Worm (Caenorhabditis elegans) whole organism, young adult: ENCODE measurements around the gene R05G6.5.
A peak's percentile ranks its signal among the peaks of the same experiment; 100 is the strongest.

Experiments
- F23B12.7 ChIP-seq: sonication (generic microtip); optimal IDR thresholded peaks from 2 replicates; lab custom pipeline; 2017; ENCODE audit warnings: missing genetic modification characterization, mild to moderate bottlenecking, missing compliant biosample characterization, antibody characterized with exemption, moderate library complexity; ENCODE audit not compliant: insufficient read depth
- F37B4.10 ChIP-seq: fragments of 200-800 bp; sonication (Bioruptor generic); IDR thresholded peaks from 2 replicates; pipeline ENCODE4 v1.3.6; 2022; ENCODE audit warnings: missing genetic modification characterization, missing compliant biosample characterization
- F55B11.4 ChIP-seq: sonication (generic microtip); optimal IDR thresholded peaks from 2 replicates; lab custom pipeline; 2016; ENCODE audit warnings: missing compliant biosample characterization, missing genetic modification characterization, borderline replicate concordance; ENCODE audit not compliant: insufficient read depth
- F57A8.1 ChIP-seq: fragments of 200-800 bp; sonication (Bioruptor generic); optimal IDR thresholded peaks from 2 replicates; lab custom pipeline; 2018; ENCODE audit warnings: mild to moderate bottlenecking, missing genetic modification characterization, moderate library complexity, missing compliant biosample characterization
- K11D2.4 ChIP-seq: fragments of 200-800 bp; sonication (Bioruptor generic); IDR thresholded peaks from 2 replicates; pipeline ENCODE4 v1.3.6; 2022; ENCODE audit warnings: missing genetic modification reagents, missing genetic modification characterization, missing compliant biosample characterization
- K12H6.12 ChIP-seq: fragments of 200-800 bp; sonication (Bioruptor generic); optimal IDR thresholded peaks from 2 replicates; lab custom pipeline; 2018; ENCODE audit warnings: mild to moderate bottlenecking, missing genetic modification characterization, missing compliant biosample characterization
- T26A5.8 ChIP-seq: sonication (generic microtip); optimal IDR thresholded peaks from 2 replicates; lab custom pipeline; 2016; ENCODE audit warnings: missing genetic modification characterization, missing compliant biosample characterization
- Y53G8AR.9 ChIP-seq: fragments of 200-800 bp; sonication (Bioruptor generic); conservative IDR thresholded peaks from 2 replicates; pipeline ENCODE4 v1.3.6; 2022; ENCODE audit warnings: missing genetic modification reagents, missing genetic modification characterization, missing compliant biosample characterization
- ZK185.1 ChIP-seq: sonication (generic microtip); optimal IDR thresholded peaks from 2 replicates; lab custom pipeline; 2016; ENCODE audit warnings: mild to moderate bottlenecking, missing genetic modification characterization, missing compliant biosample characterization; ENCODE audit not compliant: poor library complexity, severe bottlenecking
- ama-1 ChIP-seq, 3 experiments: fragments of 150-350 bp in 1 of 3; sonication (generic microtip) in 2 of 3; optimal IDR thresholded peaks; 2 replicates each; lab custom pipeline; 2014 to 2018; ENCODE audit warnings: missing biosample characterization in 2 of 3, missing genetic modification characterization in 2 of 3, missing genetic modification reagents in 2 of 3
- atf-7 ChIP-seq: sonication (generic microtip); optimal IDR thresholded peaks from 2 replicates; lab custom pipeline; 2017; ENCODE audit warnings: mild to moderate bottlenecking, missing genetic modification characterization, missing compliant biosample characterization
- attf-3 ChIP-seq: fragments of 200-800 bp; sonication (Bioruptor generic); conservative IDR thresholded peaks from 2 replicates; pipeline ENCODE4 v1.3.6; 2022; ENCODE audit warnings: missing genetic modification reagents, missing genetic modification characterization, missing compliant biosample characterization
- attf-5 ChIP-seq: fragments of 200-800 bp; sonication (Bioruptor generic); optimal IDR thresholded peaks from 2 replicates; lab custom pipeline; 2018; ENCODE audit warnings: mild to moderate bottlenecking, missing genetic modification characterization, missing compliant biosample characterization
- cebp-2 ChIP-seq: fragments of 200-800 bp; sonication (Bioruptor generic); IDR thresholded peaks from 2 replicates; pipeline ENCODE4 v1.3.6; 2022; ENCODE audit warnings: missing genetic modification characterization, missing compliant biosample characterization
- ceh-100 ChIP-seq: fragments of 200-800 bp; sonication (Bioruptor generic); IDR thresholded peaks from 2 replicates; pipeline ENCODE4 v1.3.6; 2022; ENCODE audit warnings: missing genetic modification reagents, missing genetic modification characterization, missing compliant biosample characterization
- ceh-91 ChIP-seq: fragments of 200-800 bp; sonication (Bioruptor generic); IDR thresholded peaks from 2 replicates; pipeline ENCODE4 v1.3.6; 2022; ENCODE audit warnings: missing genetic modification reagents, missing genetic modification characterization, missing compliant biosample characterization
- egl-18 ChIP-seq: fragments of 200-800 bp; sonication (Bioruptor generic); IDR thresholded peaks from 2 replicates; pipeline ENCODE4 v1.3.6; 2022; ENCODE audit warnings: missing genetic modification reagents, missing genetic modification characterization, missing compliant biosample characterization
- ets-4 ChIP-seq: fragments of 200-800 bp; sonication (Bioruptor generic); optimal IDR thresholded peaks from 2 replicates; lab custom pipeline; 2018; ENCODE audit warnings: mild to moderate bottlenecking, missing genetic modification characterization, missing compliant biosample characterization
- fkh-3 ChIP-seq: sonication (generic microtip); optimal IDR thresholded peaks from 2 replicates; lab custom pipeline; 2016; ENCODE audit warnings: mild to moderate bottlenecking, missing genetic modification characterization, missing compliant biosample characterization
- him-1 ChIP-seq: sonication (generic microtip); optimal IDR thresholded peaks from 2 replicates; lab custom pipeline; 2016; ENCODE audit warnings: missing genotype, missing genetic modification reagents, missing genetic modification characterization, missing compliant biosample characterization
- hlh-12 ChIP-seq: sonication (generic microtip); optimal IDR thresholded peaks from 2 replicates; lab custom pipeline; 2016; ENCODE audit warnings: missing genetic modification characterization, missing compliant biosample characterization
- hlh-26 ChIP-seq: fragments of 200-800 bp; sonication (Bioruptor generic); conservative IDR thresholded peaks from 2 replicates; pipeline ENCODE4 v1.3.6; 2022; ENCODE audit warnings: missing genetic modification reagents, missing genetic modification characterization, missing compliant biosample characterization
- hmg-20 ChIP-seq: fragments of 200-800 bp; sonication (Bioruptor generic); IDR thresholded peaks from 2 replicates; pipeline ENCODE4 v1.3.6; 2022; ENCODE audit warnings: missing genetic modification reagents, missing genetic modification characterization, missing compliant biosample characterization
- hrde-1 ChIP-seq: sonication (generic microtip); optimal IDR thresholded peaks from 2 replicates; lab custom pipeline; 2016; ENCODE audit warnings: missing genetic modification characterization, mild to moderate bottlenecking, missing compliant biosample characterization, moderate library complexity, missing genotype, missing genetic modification reagents, borderline replicate concordance
- lin-26 ChIP-seq: fragments of 200-800 bp; sonication (Bioruptor generic); IDR thresholded peaks from 2 replicates; pipeline ENCODE4 v1.3.6; 2022; ENCODE audit warnings: missing genetic modification reagents, missing genetic modification characterization, missing compliant biosample characterization
- lin-35 ChIP-seq, 3 experiments: fragments of 150-350 bp in 2 of 3; sonication (generic microtip) in 1 of 3; optimal IDR thresholded peaks; 2 replicates each; lab custom pipeline; 2014 to 2018; ENCODE audit warnings: missing biosample characterization in 3 of 3, missing genetic modification characterization in 3 of 3, missing genetic modification reagents in 3 of 3
- lin-54 ChIP-seq: fragments of 200-800 bp; sonication (Bioruptor generic); optimal IDR thresholded peaks from 2 replicates; lab custom pipeline; 2018; ENCODE audit warnings: mild to moderate bottlenecking, missing genetic modification characterization, missing compliant biosample characterization
- mcd-1 ChIP-seq: fragments of 200-800 bp; sonication (Bioruptor generic); IDR thresholded peaks from 2 replicates; pipeline ENCODE4 v1.3.6; 2022; ENCODE audit warnings: missing genetic modification reagents, missing genetic modification characterization, missing compliant biosample characterization
- mxl-1 ChIP-seq: sonication (generic microtip); optimal IDR thresholded peaks from 2 replicates; lab custom pipeline; 2016; ENCODE audit warnings: missing genetic modification characterization, missing compliant biosample characterization
- nfya-2 ChIP-seq: fragments of 200-800 bp; sonication (Bioruptor generic); IDR thresholded peaks from 2 replicates; pipeline ENCODE4 v1.3.6; 2022; ENCODE audit warnings: missing genetic modification reagents, missing genetic modification characterization, missing compliant biosample characterization
- nfyb-1 ChIP-seq: fragments of 200-800 bp; sonication (Bioruptor generic); IDR thresholded peaks from 2 replicates; pipeline ENCODE4 v1.3.6; 2022; ENCODE audit warnings: missing genetic modification reagents, missing genetic modification characterization, missing compliant biosample characterization
- nhr-120 ChIP-seq: fragments of 200-800 bp; sonication (Bioruptor generic); IDR thresholded peaks from 2 replicates; pipeline ENCODE4 v1.3.6; 2022; ENCODE audit warnings: missing genetic modification characterization, missing compliant biosample characterization
- nhr-27 ChIP-seq: fragments of 200-800 bp; sonication (Bioruptor generic); optimal IDR thresholded peaks from 2 replicates; lab custom pipeline; 2018; ENCODE audit warnings: mild to moderate bottlenecking, missing genetic modification characterization, moderate library complexity, missing compliant biosample characterization
- nhr-80 ChIP-seq: sonication (generic microtip); optimal IDR thresholded peaks from 2 replicates; lab custom pipeline; 2016; ENCODE audit warnings: missing genetic modification characterization, missing compliant biosample characterization
- nhr-90 ChIP-seq: sonication (generic microtip); optimal IDR thresholded peaks from 2 replicates; lab custom pipeline; 2016; ENCODE audit warnings: missing genotype, mild to moderate bottlenecking, missing genetic modification characterization, missing compliant biosample characterization
- rec-8 ChIP-seq, 2 experiments: sonication (generic microtip); optimal IDR thresholded peaks; 2 replicates each; lab custom pipeline; 2016; ENCODE audit warnings: mild to moderate bottlenecking in 2 of 2, missing genetic modification characterization in 2 of 2, missing genetic modification reagents in 2 of 2, missing genotype in 2 of 2, missing biosample characterization in 1 of 2, missing compliant biosample characterization in 1 of 2, moderate library complexity in 1 of 2
- rpc-1 ChIP-seq, 2 experiments: fragments of 150-350 bp in 1 of 2; sonication (generic microtip) in 1 of 2; optimal IDR thresholded peaks; 2 replicates each; lab custom pipeline; 2014 to 2018; ENCODE audit warnings: missing biosample characterization in 1 of 2, missing genetic modification characterization in 1 of 2, missing genetic modification reagents in 1 of 2, missing genotype in 1 of 2
- sea-2 ChIP-seq: fragments of 200-800 bp; sonication (Bioruptor generic); IDR thresholded peaks from 2 replicates; pipeline ENCODE4 v1.3.6; 2022; ENCODE audit warnings: missing genetic modification characterization, missing compliant biosample characterization
- snpc-1.1 ChIP-seq: sonication (generic microtip); optimal IDR thresholded peaks from 2 replicates; lab custom pipeline; 2017; ENCODE audit warnings: missing genetic modification characterization, mild to moderate bottlenecking, missing compliant biosample characterization, antibody characterized with exemption, moderate library complexity, missing genotype, missing genetic modification reagents; ENCODE audit not compliant: insufficient read depth
- sptf-2 ChIP-seq: fragments of 200-800 bp; sonication (Bioruptor generic); optimal IDR thresholded peaks from 2 replicates; lab custom pipeline; 2018; ENCODE audit warnings: mild to moderate bottlenecking, missing genetic modification characterization, missing compliant biosample characterization
- xnd-1 ChIP-seq: sonication (generic microtip); optimal IDR thresholded peaks from 2 replicates; lab custom pipeline; 2016; ENCODE audit warnings: missing genotype, missing genetic modification reagents, missing genetic modification characterization, missing compliant biosample characterization
- ztf-18 ChIP-seq: sonication (generic microtip); optimal IDR thresholded peaks from 2 replicates; lab custom pipeline; 2016; ENCODE audit warnings: missing genotype, mild to moderate bottlenecking, missing genetic modification characterization, missing compliant biosample characterization
- ztf-22 ChIP-seq: fragments of 200-800 bp; sonication (Bioruptor generic); optimal IDR thresholded peaks from 2 replicates; lab custom pipeline; 2018; ENCODE audit warnings: mild to moderate bottlenecking, missing genetic modification characterization, moderate library complexity, missing compliant biosample characterization
- ztf-25 ChIP-seq: fragments of 200-800 bp; sonication (Bioruptor generic); IDR thresholded peaks from 2 replicates; pipeline ENCODE4 v1.3.6; 2022; ENCODE audit warnings: missing genetic modification reagents, missing genetic modification characterization, missing compliant biosample characterization
- ztf-3 ChIP-seq: fragments of 200-800 bp; sonication (Bioruptor generic); optimal IDR thresholded peaks from 2 replicates; lab custom pipeline; 2018; ENCODE audit warnings: mild to moderate bottlenecking, missing genetic modification characterization, missing compliant biosample characterization

R05G6.5 gene

DNA sequence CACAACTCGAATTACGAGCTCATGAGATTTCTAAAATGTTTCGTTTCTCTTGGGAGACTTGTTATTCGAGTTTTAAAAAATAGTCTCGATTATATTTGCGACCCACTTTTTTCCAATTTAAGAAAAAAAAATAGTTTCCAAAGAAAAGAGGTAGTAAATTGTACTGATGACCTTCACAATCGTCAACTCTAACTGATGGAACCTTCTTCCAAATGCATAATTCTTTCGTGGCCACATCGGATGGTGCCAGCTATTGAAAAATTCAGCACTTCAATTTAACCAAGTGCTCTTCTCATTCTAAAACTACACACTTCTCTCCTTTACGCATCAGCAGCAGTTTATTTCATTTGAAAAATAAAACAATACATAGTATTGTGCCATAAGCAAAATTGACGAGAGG, 35.5 kb downstream of the R05G6.5 start:
- TF ChIP-seq F37B4.10 (GFP tag; lab: Robert Waterston, UW): no peak
- TF ChIP-seq nfya-2 (GFP tag; lab: Robert Waterston, UW): no peak
- TF ChIP-seq hrde-1: peak; percentile 37
- TF ChIP-seq Y53G8AR.9 (GFP tag; lab: Robert Waterston, UW): no peak
- no peak for TF ChIP-seq egl-18 (GFP tag; lab: Robert Waterston, UW)
- no peak for TF ChIP-seq ztf-22 (GFP tag; lab: Kevin White, UChicago)
- no peak for TF ChIP-seq mxl-1
- no peak for TF ChIP-seq ZK185.1 (tag; lab: Kevin White, UChicago)
- TF ChIP-seq attf-5 (GFP tag; lab: Kevin White, UChicago): no peak
- no peak for TF ChIP-seq mcd-1 (GFP tag; lab: Robert Waterston, UW)
- no peak for TF ChIP-seq xnd-1 (tag; lab: Kevin White, UChicago)
- TF ChIP-seq hlh-12: no peak
- TF ChIP-seq fkh-3 (tag; lab: Kevin White, UChicago): no peak
- no peak for TF ChIP-seq sptf-2 (GFP tag; lab: Kevin White, UChicago)
- TF ChIP-seq atf-7 (tag; lab: Kevin White, UChicago): no peak
- no peak for TF ChIP-seq ets-4 (GFP tag; lab: Kevin White, UChicago)
- TF ChIP-seq ama-1 (optimal IDR thresholded peaks at IDR 0.05; lab: Kevin White, UChicago): no peak
- peak in 1 of 2 experiments; percentile 11 for TF ChIP-seq ama-1 (GFP tag; optimal IDR thresholded peaks at IDR 0.05; lab: Kevin White, UChicago)
- no peak for TF ChIP-seq lin-35 (GFP tag; optimal IDR thresholded peaks at IDR 0.05; lab: Kevin White, UChicago)
- no peak for TF ChIP-seq lin-26 (GFP tag; lab: Robert Waterston, UW)
- TF ChIP-seq him-1 (tag; lab: Kevin White, UChicago): peak; percentile 70
- TF ChIP-seq rec-8 (tag; optimal IDR thresholded peaks at IDR 0.05; lab: Kevin White, UChicago): no peak
- no peak for TF ChIP-seq nhr-90 (tag; lab: Kevin White, UChicago)
- TF ChIP-seq T26A5.8 (tag; lab: Kevin White, UChicago): no peak

DNA sequence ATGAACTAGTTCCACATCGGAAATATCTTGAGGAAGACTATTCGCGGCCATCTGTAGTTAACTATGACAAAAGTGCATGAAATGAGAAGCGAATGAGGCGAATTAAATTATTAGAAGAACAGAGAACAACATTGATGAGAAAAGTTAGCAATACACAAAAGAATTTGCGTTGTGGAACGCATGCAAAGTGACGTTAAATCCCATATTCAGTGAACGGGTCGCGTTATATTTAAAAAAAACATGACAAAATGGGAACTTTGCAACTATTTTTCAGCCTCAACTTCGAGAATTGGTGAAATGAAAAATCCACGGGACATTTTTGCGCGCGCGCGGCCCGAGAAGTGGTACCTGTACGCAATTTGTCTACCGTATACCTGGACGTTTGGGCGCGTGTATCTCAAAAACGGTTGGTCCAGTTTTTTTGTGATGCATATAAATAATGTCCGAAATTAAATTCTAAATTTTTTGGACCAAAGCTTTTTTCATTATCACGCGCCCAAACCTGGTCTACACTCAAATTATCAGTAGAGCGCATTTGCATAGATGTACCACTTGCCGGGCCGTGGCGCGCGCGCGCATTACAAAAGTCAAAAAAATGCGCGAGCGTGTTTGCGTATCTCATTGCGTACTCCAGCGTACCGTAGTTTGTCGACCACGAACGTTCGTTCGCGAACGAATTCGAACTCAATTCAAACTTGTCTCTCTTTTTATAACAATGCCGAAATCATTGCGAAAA, 39.8 kb downstream of the R05G6.5 start, which contains the start of the genes cdd-2 and oef-1:
Gene cdd-2 (minus strand): TSS at position 51 of the 736 bp plus-strand sequence.
Gene oef-1 (plus strand): TSS at position 575 of the 736 bp plus-strand sequence.
- TF ChIP-seq ztf-3 (GFP tag; lab: Kevin White, UChicago) (no peak), lin-54 (GFP tag; lab: Kevin White, UChicago) (peak; percentile 76), ztf-22 (GFP tag; lab: Kevin White, UChicago) (no peak), ztf-25 (GFP tag; lab: Robert Waterston, UW) (no peak), hlh-12 (no peak), F57A8.1 (GFP tag; lab: Kevin White, UChicago) (no peak), snpc-1.1 (tag; lab: Kevin White, UChicago) (no peak), lin-35 (GFP tag; optimal IDR thresholded peaks at IDR 0.05; lab: Kevin White, UChicago) (no peak), sea-2 (no peak), hmg-20 (GFP tag; lab: Robert Waterston, UW) (no peak), K12H6.12 (tag; lab: Kevin White, UChicago) (no peak), T26A5.8 (tag; lab: Kevin White, UChicago) (no peak), nhr-80 (tag; lab: Kevin White, UChicago) (no peak), ceh-100 (GFP tag; lab: Robert Waterston, UW) (peak; percentile 78), K11D2.4 (GFP tag; lab: Robert Waterston, UW) (no peak), cebp-2 (GFP tag; lab: Robert Waterston, UW) (0 out of 2 replicates have a peak, but pooled peaks have one; percentile 16), nhr-120 (GFP tag; lab: Robert Waterston, UW) (no peak), ama-1 (optimal IDR thresholded peaks at IDR 0.05; lab: Kevin White, UChicago) (no peak), ama-1 (GFP tag; optimal IDR thresholded peaks at IDR 0.05; lab: Kevin White, UChicago) (no peak), ztf-18 (tag; lab: Kevin White, UChicago) (peak; percentile 45), F23B12.7 (no peak), nfyb-1 (GFP tag; lab: Robert Waterston, UW) (peak; percentile 62; the same call in 1 of the 2 replicates), attf-3 (GFP tag; lab: Robert Waterston, UW) (peak; percentile 58), rpc-1 (optimal IDR thresholded peaks at IDR 0.05; lab: Kevin White, UChicago) (no peak), rpc-1 (tag; optimal IDR thresholded peaks at IDR 0.05; lab: Kevin White, UChicago) (no peak), hlh-26 (GFP tag; lab: Robert Waterston, UW) (no peak), nhr-27 (tag; lab: Kevin White, UChicago) (no peak), ceh-91 (GFP tag; lab: Robert Waterston, UW) (peak; percentile 99), F55B11.4 (tag; lab: Kevin White, UChicago) (no peak)
